Worm (Caenorhabditis elegans) whole organism, late embryonic: ENCODE measurements around the gene C53D6.7.

Source experiments
- K09A11.1 ChIP-seq: sonication (generic microtip); optimal IDR thresholded peaks from 2 replicates; lab custom pipeline; 2017; ENCODE audit warnings: antibody characterized with exemption, mild to moderate bottlenecking, missing genetic modification characterization, missing compliant biosample characterization; ENCODE audit not compliant: insufficient read depth
- fkh-6 ChIP-seq: sonication (generic microtip); optimal IDR thresholded peaks from 2 replicates; lab custom pipeline; 2016; ENCODE audit warnings: missing genetic modification characterization, missing compliant biosample characterization
- hlh-30 ChIP-seq: sonication (generic microtip); optimal IDR thresholded peaks from 2 replicates; lab custom pipeline; 2017; ENCODE audit warnings: antibody characterized with exemption, missing genetic modification characterization, missing compliant biosample characterization; ENCODE audit not compliant: insufficient read depth
- nfya-1 ChIP-seq: sonication (generic microtip); optimal IDR thresholded peaks from 2 replicates; lab custom pipeline; 2017; ENCODE audit warnings: missing genetic modification characterization, mild to moderate bottlenecking, missing compliant biosample characterization, antibody characterized with exemption, moderate library complexity
- pag-3 ChIP-seq: sonication (generic microtip); optimal IDR thresholded peaks from 2 replicates; lab custom pipeline; 2016; ENCODE audit warnings: missing compliant biosample characterization, missing genetic modification characterization, borderline replicate concordance
- pha-2 ChIP-seq: sonication (generic microtip); optimal IDR thresholded peaks from 2 replicates; lab custom pipeline; 2017; ENCODE audit warnings: mild to moderate bottlenecking, missing genetic modification characterization, missing compliant biosample characterization

DNA sequence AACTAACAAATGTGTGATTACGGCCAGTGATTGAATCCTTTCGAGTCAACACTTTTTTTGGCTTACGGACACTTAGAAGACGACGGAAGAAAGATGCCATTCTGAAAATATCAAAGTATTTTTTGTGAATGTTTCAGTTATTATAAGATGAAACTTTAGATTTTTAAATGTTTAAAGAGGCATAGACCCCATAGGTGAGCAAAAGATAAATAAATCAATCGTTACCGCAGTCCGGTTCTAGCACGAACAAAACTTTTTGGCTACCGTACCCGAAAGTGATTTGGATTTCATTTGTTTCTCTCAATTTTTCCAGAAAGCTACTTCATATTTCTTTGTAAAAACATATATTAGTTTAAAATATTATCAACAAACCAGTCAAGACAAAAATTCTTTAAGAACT, at the start of gene C53D6.7:
- TF ChIP-seq fkh-6 (tag; lab: Kevin White, UChicago) (no peak), nfya-1 (tag; lab: Kevin White, UChicago) (no peak), pha-2 (tag; lab: Kevin White, UChicago) (no peak), hlh-30 (tag; lab: Kevin White, UChicago) (no peak), pag-3 (tag; lab: Kevin White, UChicago) (no peak), K09A11.1 (no peak)
